Fruit fly (Drosophila melanogaster): ENCODE measurements around the gene CG6959.

Gene CG6959

DNA sequence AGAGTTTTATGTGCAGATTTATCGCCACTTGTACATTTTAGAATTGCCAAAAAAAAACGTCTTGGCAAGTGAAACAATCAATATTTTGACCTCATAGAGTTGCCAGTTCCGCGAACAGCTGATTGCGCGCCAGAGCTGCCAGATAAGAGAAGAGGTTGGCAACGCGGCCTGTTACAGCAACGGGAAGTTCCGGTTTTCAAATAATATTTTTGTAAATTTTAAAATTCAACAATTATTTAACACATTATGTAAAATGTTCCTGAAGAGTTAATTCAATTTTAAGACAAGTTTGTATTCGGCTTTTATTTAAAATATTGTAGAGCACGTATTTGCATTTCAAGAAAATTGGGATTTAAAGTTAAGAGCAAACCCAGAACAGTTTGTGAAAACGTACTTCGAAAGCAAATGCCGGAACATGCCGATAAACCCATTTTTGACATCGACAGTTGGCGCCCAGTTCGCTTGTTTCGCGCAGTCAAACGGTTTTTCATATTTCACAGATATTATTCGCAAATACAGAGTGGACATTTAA lies 82.5 kb downstream of the CG6959 start, which contains the start of the genes prd1 and HisCl1:
Gene prd1, minus strand, starts transcription at position 320 of the 532 bp plus-strand sequence.
Gene HisCl1, plus strand, starts transcription at position 482 of the 532 bp plus-strand sequence.
- peak; percentile 65 for TF ChIP-seq pad (GFP tag; optimal IDR thresholded peaks at IDR 0.05)
- peak; percentile 43 for TF ChIP-seq CG12768 (GFP tag; optimal IDR thresholded peaks at IDR 0.05)
- TF ChIP-seq ovo (GFP tag; optimal IDR thresholded peaks at IDR 0.05) = peak; percentile 63
- TF ChIP-seq kay (GFP tag; ENCODE audit: borderline replicate concordance) = no peak
- TF ChIP-seq CG11617 (GFP tag; optimal IDR thresholded peaks at IDR 0.05) = peak; percentile 80
- peak; percentile 75 for TF ChIP-seq CG1620 (GFP tag; optimal IDR thresholded peaks at IDR 0.05)
- TF ChIP-seq CG7101 (tag; optimal IDR thresholded peaks at IDR 0.05) = peak; percentile 79
- TF ChIP-seq cic (GFP tag; optimal IDR thresholded peaks at IDR 0.05) = peak; percentile 26
- no peak for TF ChIP-seq toe (GFP tag; optimal IDR thresholded peaks at IDR 0.05)
- no peak for TF ChIP-seq Hr96 (GFP tag; optimal IDR thresholded peaks at IDR 0.05)
- peak; percentile 76 for TF ChIP-seq Crg-1 (GFP tag; optimal IDR thresholded peaks at IDR 0.05)
- peak; percentile 63 for TF ChIP-seq CG33017 (tag; optimal IDR thresholded peaks at IDR 0.05)
- no peak for TF ChIP-seq CG5204 (GFP tag; optimal IDR thresholded peaks at IDR 0.05)
- TF ChIP-seq CG7045 (GFP tag; optimal IDR thresholded peaks at IDR 0.05) = peak; percentile 75
- peak; percentile 66 for TF ChIP-seq Mnt (GFP tag; optimal IDR thresholded peaks at IDR 0.05)
- TF ChIP-seq Clk (GFP tag; optimal IDR thresholded peaks at IDR 0.05) = peak; percentile 62
- peak; percentile 38 for TF ChIP-seq tj (GFP tag; optimal IDR thresholded peaks at IDR 0.05)
- peak; percentile 68 for TF ChIP-seq bab1 (GFP tag; optimal IDR thresholded peaks at IDR 0.05)
- TF ChIP-seq CG14711 (tag; optimal IDR thresholded peaks at IDR 0.05) = peak; percentile 82
- no peak for TF ChIP-seq cnc (optimal IDR thresholded peaks at IDR 0.05)

DNA sequence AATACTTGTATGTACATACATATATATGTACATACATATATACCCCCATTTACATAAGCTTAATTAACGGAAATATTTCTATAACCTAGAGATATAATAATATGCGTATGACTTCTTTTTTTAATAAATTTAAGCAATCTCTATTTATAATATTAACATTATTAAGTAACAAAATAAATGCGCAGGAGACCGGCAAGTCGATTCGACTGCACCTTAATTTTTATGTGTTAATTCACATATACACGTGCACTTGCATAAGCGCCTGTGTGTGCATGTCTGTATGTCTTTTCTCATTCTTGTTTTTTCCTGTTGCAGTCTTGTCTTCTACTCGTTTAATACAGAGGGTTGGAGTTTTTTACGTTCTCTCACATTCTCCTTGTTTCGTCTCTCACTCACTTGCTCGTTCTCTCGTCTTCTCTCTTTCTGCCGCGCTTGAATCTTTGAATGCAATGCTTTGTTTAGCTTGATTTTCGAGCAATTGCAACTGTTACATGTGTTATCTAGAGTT lies 89.0 kb downstream of the CG6959 start:
- TF ChIP-seq Crg-1 (GFP tag; optimal IDR thresholded peaks at IDR 0.05) (peak; percentile 67), cic (GFP tag; optimal IDR thresholded peaks at IDR 0.05) (peak; percentile 60), Mnt (GFP tag; optimal IDR thresholded peaks at IDR 0.05) (peak; percentile 59), tj (GFP tag; optimal IDR thresholded peaks at IDR 0.05) (peak; percentile 77), CG12768 (GFP tag; optimal IDR thresholded peaks at IDR 0.05) (peak; percentile 85), CG7101 (tag; optimal IDR thresholded peaks at IDR 0.05) (peak; percentile 93), Clk (GFP tag; optimal IDR thresholded peaks at IDR 0.05) (peak; percentile 83), toe (GFP tag; optimal IDR thresholded peaks at IDR 0.05) (peak; percentile 66), CG5204 (GFP tag; optimal IDR thresholded peaks at IDR 0.05) (no peak), bab1 (GFP tag; optimal IDR thresholded peaks at IDR 0.05) (peak; percentile 89), pad (GFP tag; optimal IDR thresholded peaks at IDR 0.05) (peak; percentile 79), cnc (optimal IDR thresholded peaks at IDR 0.05) (no peak), ovo (GFP tag; optimal IDR thresholded peaks at IDR 0.05) (peak; percentile 33), CG14711 (tag; optimal IDR thresholded peaks at IDR 0.05) (peak; percentile 86), kay (GFP tag; ENCODE audit: borderline replicate concordance) (no peak), Hr96 (GFP tag; optimal IDR thresholded peaks at IDR 0.05) (peak; percentile 15), CG1620 (GFP tag; optimal IDR thresholded peaks at IDR 0.05) (peak; percentile 63), CG11617 (GFP tag; optimal IDR thresholded peaks at IDR 0.05) (peak; percentile 90), CG33017 (tag; optimal IDR thresholded peaks at IDR 0.05) (peak; percentile 93), CG7045 (GFP tag; optimal IDR thresholded peaks at IDR 0.05) (peak; percentile 91)

- no peak for TF ChIP-seq Clk (GFP tag; optimal IDR thresholded peaks at IDR 0.05)
- no peak for TF ChIP-seq pad (GFP tag; optimal IDR thresholded peaks at IDR 0.05)
- TF ChIP-seq bab1 (GFP tag; optimal IDR thresholded peaks at IDR 0.05) = no peak
- TF ChIP-seq cnc (optimal IDR thresholded peaks at IDR 0.05) = no peak
- TF ChIP-seq CG14711 (tag; optimal IDR thresholded peaks at IDR 0.05) = peak; percentile 38
- TF ChIP-seq ovo (GFP tag; optimal IDR thresholded peaks at IDR 0.05) = no peak
- TF ChIP-seq kay (GFP tag; ENCODE audit: borderline replicate concordance) = peak; percentile 85
- TF ChIP-seq CG12768 (GFP tag; optimal IDR thresholded peaks at IDR 0.05) = no peak
- no peak for TF ChIP-seq CG1620 (GFP tag; optimal IDR thresholded peaks at IDR 0.05)
- TF ChIP-seq toe (GFP tag; optimal IDR thresholded peaks at IDR 0.05) = peak; percentile 9
- peak; percentile 14 for TF ChIP-seq CG33017 (tag; optimal IDR thresholded peaks at IDR 0.05)
- no peak for TF ChIP-seq Crg-1 (GFP tag; optimal IDR thresholded peaks at IDR 0.05)
- no peak for TF ChIP-seq CG7045 (GFP tag; optimal IDR thresholded peaks at IDR 0.05)
Observed at dm6 chr3R:11779357-11780018, 89.8 kb downstream of the CG6959 start.

dm6 chr3R:11778879-11779278 lies 90.4 kb downstream of the CG6959 start:
- no peak for TF ChIP-seq toe (GFP tag; optimal IDR thresholded peaks at IDR 0.05)
- TF ChIP-seq cnc (optimal IDR thresholded peaks at IDR 0.05) = no peak
- no peak for TF ChIP-seq Crg-1 (GFP tag; optimal IDR thresholded peaks at IDR 0.05)
- TF ChIP-seq Hr96 (GFP tag; optimal IDR thresholded peaks at IDR 0.05) = peak; percentile 14
- no peak for TF ChIP-seq Clk (GFP tag; optimal IDR thresholded peaks at IDR 0.05)
- TF ChIP-seq ovo (GFP tag; optimal IDR thresholded peaks at IDR 0.05) = no peak

DNA sequence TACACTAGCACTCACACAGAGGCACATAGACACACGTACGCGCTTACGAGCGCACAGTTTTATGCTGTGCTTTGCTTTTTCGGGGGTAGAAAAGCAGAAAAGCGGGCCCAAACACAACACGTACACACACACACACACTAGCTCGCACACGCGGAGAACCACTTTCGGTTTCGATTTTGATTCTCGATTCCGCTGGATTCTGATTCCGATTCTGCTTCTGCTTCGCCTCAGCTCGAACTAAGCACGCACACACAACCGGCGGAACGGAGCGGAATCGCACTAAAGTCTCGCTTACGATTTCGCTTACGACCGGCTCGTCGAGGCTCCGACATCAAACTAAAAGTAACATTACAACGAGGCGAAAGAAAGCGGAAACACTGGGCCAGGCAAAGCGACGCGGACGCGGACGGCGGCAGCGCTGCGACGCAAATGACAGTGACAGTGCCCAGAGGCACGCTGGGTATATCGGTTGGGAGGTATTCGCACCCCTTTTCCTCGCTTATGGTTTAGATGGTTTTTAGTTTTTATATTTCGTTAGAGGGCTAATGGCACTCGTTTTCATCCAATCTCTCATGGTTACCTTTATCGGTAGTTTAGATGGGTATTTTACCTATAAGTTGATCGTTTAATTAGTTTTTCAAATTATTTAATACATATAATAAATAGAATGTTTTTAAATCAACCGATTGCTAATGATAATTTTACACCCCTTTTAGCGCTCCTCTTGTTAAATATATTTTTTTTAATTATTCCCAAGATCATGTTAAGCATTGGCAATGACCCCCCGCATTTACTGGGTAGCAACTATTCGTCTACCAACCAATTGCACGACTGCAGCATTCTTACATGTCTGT lies 91.0 kb downstream of the CG6959 start:
- TF ChIP-seq CG7101 (tag; optimal IDR thresholded peaks at IDR 0.05) (peak; percentile 62), CG1620 (GFP tag; optimal IDR thresholded peaks at IDR 0.05) (peak; percentile 72), Clk (GFP tag; optimal IDR thresholded peaks at IDR 0.05) (peak; percentile 8), kay (GFP tag; ENCODE audit: borderline replicate concordance) (peak; percentile 75), CG33017 (tag; optimal IDR thresholded peaks at IDR 0.05) (peak; percentile 15), Hr96 (GFP tag; optimal IDR thresholded peaks at IDR 0.05) (peak; percentile 79), CG14711 (tag; optimal IDR thresholded peaks at IDR 0.05) (peak; percentile 14), CG12768 (GFP tag; optimal IDR thresholded peaks at IDR 0.05) (peak; percentile 74), CG11617 (GFP tag; optimal IDR thresholded peaks at IDR 0.05) (peak; percentile 98), toe (GFP tag; optimal IDR thresholded peaks at IDR 0.05) (peak; percentile 68), cic (GFP tag; optimal IDR thresholded peaks at IDR 0.05) (peak; percentile 76), tj (GFP tag; optimal IDR thresholded peaks at IDR 0.05) (peak; percentile 76), pad (GFP tag; optimal IDR thresholded peaks at IDR 0.05) (peak; percentile 69), ovo (GFP tag; optimal IDR thresholded peaks at IDR 0.05) (peak; percentile 70), bab1 (GFP tag; optimal IDR thresholded peaks at IDR 0.05) (peak; percentile 39), Mnt (GFP tag; optimal IDR thresholded peaks at IDR 0.05) (peak; percentile 89), cnc (optimal IDR thresholded peaks at IDR 0.05) (no peak), CG5204 (GFP tag; optimal IDR thresholded peaks at IDR 0.05) (peak; percentile 85), CG7045 (GFP tag; optimal IDR thresholded peaks at IDR 0.05) (peak; percentile 79), Crg-1 (GFP tag; optimal IDR thresholded peaks at IDR 0.05) (peak; percentile 63)
